Fruit fly (Drosophila melanogaster): ENCODE data around the gene shv.

DNA sequence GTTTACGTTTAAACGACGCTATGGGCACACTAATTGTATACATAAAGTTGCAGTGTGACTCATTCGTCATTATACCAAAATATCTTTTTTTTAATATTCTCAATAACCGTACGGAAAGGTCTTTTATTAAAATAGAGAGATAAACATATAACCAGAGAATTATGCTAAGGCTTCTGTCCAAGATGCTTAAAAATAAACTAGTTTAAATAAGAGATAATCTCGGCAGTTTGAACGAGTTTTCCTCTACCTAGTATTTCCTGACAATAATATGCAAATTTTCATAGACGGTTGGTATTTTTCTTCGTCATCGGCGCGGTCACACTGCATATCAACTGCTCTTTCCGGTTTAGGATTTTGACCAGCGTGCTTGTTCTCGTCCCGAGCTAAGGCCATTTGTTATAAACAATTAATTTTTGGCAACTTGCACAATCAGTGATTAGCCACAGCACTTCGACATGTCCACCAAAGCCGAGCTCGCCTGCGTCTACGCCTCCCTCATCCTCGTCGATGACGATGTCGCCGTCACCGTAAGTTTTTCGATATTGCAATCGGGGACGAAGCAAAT lies 33.2 kb upstream of the shv start, which contains the start of the genes CG13690 and RpLP1:
- TF ChIP-seq fd59A (GFP tag; optimal IDR thresholded peaks at IDR 0.05) (peak; percentile 28), CG9139 (GFP tag; optimal IDR thresholded peaks at IDR 0.05) (peak; percentile 64), Sox15 (GFP tag; optimal IDR thresholded peaks at IDR 0.05) (no peak)

All from whole organism, prepupa.